Worm (Caenorhabditis elegans) whole organism, L3 larva: ENCODE results near the gene ceh-88.

Experiments
- ama-1 ChIP-seq: fragments of 150-350 bp; optimal IDR thresholded peaks from 2 replicates; lab custom pipeline; 2018
- eor-1 ChIP-seq, 2 experiments: fragments of 150-350 bp; optimal IDR thresholded peaks; 2 replicates each; lab custom pipeline; 2014 to 2018; ENCODE audit warnings: missing biosample characterization in 2 of 2, missing genetic modification characterization in 2 of 2
- fkh-10 ChIP-seq: sonication (generic microtip); optimal IDR thresholded peaks from 2 replicates; lab custom pipeline; 2017; ENCODE audit warnings: missing biosample characterization, missing genetic modification reagents, missing genetic modification characterization
- lin-15B ChIP-seq: fragments of 150-350 bp; optimal IDR thresholded peaks from 2 replicates; lab custom pipeline; 2014; ENCODE audit warnings: missing biosample characterization, missing genetic modification characterization
- lin-39 ChIP-seq: fragments of 150-350 bp; optimal IDR thresholded peaks from 2 replicates; lab custom pipeline; 2018; ENCODE audit warnings: missing biosample characterization, missing genetic modification reagents, missing genetic modification characterization
- mdl-1 ChIP-seq: fragments of 150-350 bp; optimal IDR thresholded peaks from 2 replicates; lab custom pipeline; 2014; ENCODE audit warnings: missing biosample characterization, missing genetic modification characterization
- mml-1 ChIP-seq: fragments of 150-350 bp; sonication (generic microtip); optimal IDR thresholded peaks from 3 replicates; lab custom pipeline; 2014; ENCODE audit warnings: missing biosample characterization, missing genetic modification characterization
- nhr-28 ChIP-seq: fragments of 150-350 bp; optimal IDR thresholded peaks from 2 replicates; lab custom pipeline; 2014; ENCODE audit warnings: missing biosample characterization, missing genetic modification characterization
- pha-4 ChIP-seq: fragments of 150-350 bp; optimal IDR thresholded peaks from 2 replicates; lab custom pipeline; 2014; ENCODE audit warnings: missing biosample characterization, missing genetic modification reagents, missing genetic modification characterization
- snpc-4 ChIP-seq: fragments of 150-350 bp; optimal IDR thresholded peaks from 2 replicates; lab custom pipeline; 2014; ENCODE audit warnings: missing biosample characterization, missing genetic modification characterization
- unc-62 ChIP-seq: fragments of 150-350 bp; sonication (generic microtip); optimal IDR thresholded peaks from 4 replicates; lab custom pipeline; 2014; ENCODE audit warnings: missing biosample characterization, missing genetic modification reagents, missing genetic modification characterization

DNA sequence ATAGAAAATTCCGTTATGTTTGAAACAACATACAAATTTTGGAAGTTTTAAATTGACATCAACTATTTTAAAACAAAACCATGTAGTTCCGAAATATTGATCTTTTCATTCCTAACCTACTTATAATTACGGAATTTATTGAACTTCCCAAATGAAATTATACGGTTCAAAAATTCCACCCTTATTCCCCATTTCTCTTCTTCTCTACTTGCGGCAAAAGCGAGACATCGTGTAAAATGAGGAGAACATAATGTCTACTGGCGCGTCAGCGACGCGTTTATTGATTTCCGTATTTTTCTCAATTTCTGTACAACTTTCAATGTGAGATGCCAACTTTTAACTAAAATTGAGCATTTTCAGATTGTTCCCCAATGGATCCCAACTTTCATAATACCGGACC lies at the start of gene ceh-88:
- TF ChIP-seq mdl-1 (tag; lab: Kevin White, UChicago) (no peak), fkh-10 (GFP tag; lab: Kevin White, UChicago) (no peak), snpc-4 (tag; lab: Kevin White, UChicago) (no peak), eor-1 (tag; optimal IDR thresholded peaks at IDR 0.05; lab: Kevin White, UChicago) (no peak), ama-1 (lab: Kevin White, UChicago) (peak; percentile 45), unc-62 (GFP tag; lab: Kevin White, UChicago) (no peak), lin-15B (tag; lab: Kevin White, UChicago) (no peak), pha-4 (tag; lab: Kevin White, UChicago) (peak; percentile 17), mml-1 (no peak), lin-39 (tag; lab: Kevin White, UChicago) (no peak), nhr-28 (tag; lab: Kevin White, UChicago) (no peak)
